Fruit fly (Drosophila melanogaster): ENCODE results near the gene Rph.

Rph gene

DNA sequence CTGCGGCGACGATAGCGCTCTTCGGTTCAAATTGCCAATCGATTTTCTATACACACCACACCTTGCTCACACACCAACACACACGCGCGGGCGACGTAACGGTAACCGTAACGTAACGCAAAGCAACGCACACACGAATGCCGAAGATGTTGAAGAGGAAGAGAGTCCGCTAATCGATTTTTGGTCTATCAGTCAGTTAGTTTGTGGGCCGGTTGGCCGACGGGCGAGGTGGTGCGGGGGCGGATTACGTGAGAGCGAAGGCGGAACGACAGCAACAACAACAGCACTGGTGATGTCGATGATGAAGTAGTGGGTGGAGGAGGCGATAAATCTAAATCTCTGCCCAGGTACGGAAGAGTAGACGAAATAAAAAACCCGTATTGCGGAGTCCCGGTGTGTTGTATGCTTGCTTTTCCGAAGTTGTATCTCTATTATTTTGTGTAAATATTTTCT, 13.1 kb downstream of the Rph start, which contains the start of gene ras (continued):
- TF ChIP-seq slbo (GFP tag; IDR thresholded peaks at IDR 0.05), result no peak
- no peak for TF ChIP-seq danr (GFP tag; IDR thresholded peaks at IDR 0.05)
- peak; percentile 80 for TF ChIP-seq sr (GFP tag; IDR thresholded peaks at IDR 0.05)
- TF ChIP-seq Bdp1 (GFP tag; optimal IDR thresholded peaks at IDR 0.05), result no peak
- no peak for TF ChIP-seq usp (GFP tag; optimal IDR thresholded peaks at IDR 0.05)
- no peak for TF ChIP-seq CG42726 (GFP tag; IDR thresholded peaks at IDR 0.05; ENCODE audit: partially characterized antibody)
- peak; percentile 5 for TF ChIP-seq Kr (GFP tag; optimal IDR thresholded peaks at IDR 0.05)
- no peak for TF ChIP-seq CG2875 (GFP tag; optimal IDR thresholded peaks at IDR 0.05)
- TF ChIP-seq Med (GFP tag), result peak; percentile 84
- no peak for TF ChIP-seq CG10209 (GFP tag; optimal IDR thresholded peaks at IDR 0.05)
- 0 out of 2 replicates have a peak, but pooled peaks have one; percentile 16 for TF ChIP-seq Bgb (GFP tag; IDR thresholded peaks at IDR 0.05; ENCODE audit: partially characterized antibody)
- TF ChIP-seq lov (optimal IDR thresholded peaks at IDR 0.05), result no peak
- TF ChIP-seq lov (GFP tag; IDR thresholded peaks at IDR 0.05), result peak; percentile 58; the same call in 2 of the 3 replicates
- no peak for TF ChIP-seq CG7372 (GFP tag; IDR thresholded peaks at IDR 0.05)
- peak in 1 of 2 experiments; percentile 34 for TF ChIP-seq Eip74EF (GFP tag; optimal IDR thresholded peaks at IDR 0.05)
- no peak for TF ChIP-seq unpg (GFP tag; optimal IDR thresholded peaks at IDR 0.05)
- no peak for TF ChIP-seq CG6654 (GFP tag; optimal IDR thresholded peaks at IDR 0.05)
- peak; percentile 77 for TF ChIP-seq cg (GFP tag; optimal IDR thresholded peaks at IDR 0.05)
- peak; percentile 96 for TF ChIP-seq onecut (GFP tag; IDR thresholded peaks at IDR 0.05)
- peak; percentile 86 for TF ChIP-seq CG17385 (GFP tag; optimal IDR thresholded peaks at IDR 0.05)
- peak; percentile 25 for TF ChIP-seq CG5180 (GFP tag; optimal IDR thresholded peaks at IDR 0.05)
- 0 out of 2 replicates have a peak, but pooled peaks have one; percentile 26 for TF ChIP-seq klu (GFP tag; IDR thresholded peaks at IDR 0.05)
- TF ChIP-seq ash1 (GFP tag; optimal IDR thresholded peaks at IDR 0.05), result peak; percentile 37
- peak; percentile 22 for TF ChIP-seq CG15479 (GFP tag; optimal IDR thresholded peaks at IDR 0.05)

- peak; percentile 23 for TF ChIP-seq sqz (GFP tag; optimal IDR thresholded peaks at IDR 0.05)
- no peak for TF ChIP-seq CG7271 (tag; optimal IDR thresholded peaks at IDR 0.05)
- TF ChIP-seq psq (GFP tag; optimal IDR thresholded peaks at IDR 0.05), result no peak
- peak; percentile 91 for TF ChIP-seq CG4360 (GFP tag; IDR thresholded peaks at IDR 0.05)
- no peak for TF ChIP-seq CG7839 (tag; optimal IDR thresholded peaks at IDR 0.05)
- no peak for TF ChIP-seq CG18262 (tag; optimal IDR thresholded peaks at IDR 0.05)
Observed at dm6 chrX:10743825-10744224, 13.6 kb downstream of the Rph start.

DNA sequence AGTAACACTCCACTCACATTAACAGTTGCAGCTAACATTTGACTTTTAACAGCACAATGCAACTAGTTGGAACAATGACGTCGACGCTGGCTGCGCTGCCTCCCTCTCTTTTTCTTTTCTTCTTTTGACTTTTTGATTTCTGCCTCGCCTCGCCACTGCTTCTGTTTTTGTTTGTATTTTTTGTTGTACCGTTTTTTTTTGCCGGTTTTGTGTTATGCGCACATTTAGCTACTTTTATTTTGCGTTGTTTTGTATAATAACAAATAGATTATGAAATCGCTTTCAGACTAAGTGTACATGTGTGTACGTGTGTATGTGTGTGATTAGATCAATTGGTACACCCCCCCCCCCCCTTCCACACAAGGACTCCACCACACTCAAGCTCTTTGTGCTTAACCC, 14.9 kb downstream of the Rph start:
- no peak for TF ChIP-seq ATbp (GFP tag; optimal IDR thresholded peaks at IDR 0.05)
- no peak for TF ChIP-seq lbe (GFP tag; optimal IDR thresholded peaks at IDR 0.05)
- TF ChIP-seq sqz (GFP tag; optimal IDR thresholded peaks at IDR 0.05), result peak; percentile 6
- TF ChIP-seq nom (GFP tag; optimal IDR thresholded peaks at IDR 0.05), result peak; percentile 51
- TF ChIP-seq tll (GFP tag; optimal IDR thresholded peaks at IDR 0.05), result peak in 1 of 2 experiments; percentile 67
- peak; percentile 27 for TF ChIP-seq psq (GFP tag; optimal IDR thresholded peaks at IDR 0.05)
- peak; percentile 68 for TF ChIP-seq Med (GFP tag)
- no peak for TF ChIP-seq cad (GFP tag; optimal IDR thresholded peaks at IDR 0.05)
- TF ChIP-seq crol (GFP tag; IDR thresholded peaks at IDR 0.05), result peak; percentile 43; the same call in 1 of the 2 replicates
- TF ChIP-seq Pdp1 (GFP tag; optimal IDR thresholded peaks at IDR 0.05), result peak in 1 of 2 experiments; percentile 44

Measured in whole organism, embryonic.